Fruit fly (Drosophila melanogaster) whole organism, embryonic: ENCODE data around the gene CG31675.

Experiments used
- BEAF-32 ChIP-seq: fragments of 200-800 bp; sonication (Bioruptor generic); optimal IDR thresholded peaks from 3 replicates; lab custom pipeline; 2017; ENCODE audit warnings: missing biosample characterization, missing genetic modification characterization, mild to moderate bottlenecking, moderate library complexity, missing genetic modification reagents
- Blimp-1 ChIP-seq: fragments of 200-800 bp; sonication (Bioruptor generic); optimal IDR thresholded peaks from 3 replicates; lab custom pipeline; 2018; ENCODE audit warnings: missing biosample characterization, missing genetic modification characterization, mild to moderate bottlenecking, moderate library complexity, missing genetic modification reagents
- CG10147 ChIP-seq: fragments of 200-800 bp; sonication (Bioruptor generic); optimal IDR thresholded peaks from 2 replicates; lab custom pipeline; 2019; ENCODE audit warnings: missing biosample characterization, mild to moderate bottlenecking, missing genetic modification characterization, moderate library complexity
- CG11085 ChIP-seq: fragments of 200-800 bp; sonication (Bioruptor generic); IDR thresholded peaks from 2 replicates; pipeline ENCODE4 v1.3.6; 2022; ENCODE audit warnings: missing biosample characterization, missing genetic modification characterization
- CG11247 ChIP-seq: fragments of 200-800 bp; sonication (Bioruptor generic); IDR thresholded peaks from 2 replicates; pipeline ENCODE4 v1.3.6; 2022; ENCODE audit warnings: missing biosample characterization, missing genetic modification characterization
- CG12769 ChIP-seq: fragments of 200-800 bp; sonication (Bioruptor generic); optimal IDR thresholded peaks from 2 replicates; lab custom pipeline; 2019; ENCODE audit warnings: missing biosample characterization, mild to moderate bottlenecking, missing genetic modification characterization, moderate library complexity
- CG13296 ChIP-seq: fragments of 200-800 bp; sonication (Bioruptor generic); optimal IDR thresholded peaks from 3 replicates; lab custom pipeline; 2018; ENCODE audit warnings: missing biosample characterization, mild to moderate bottlenecking, missing genetic modification characterization
- CG13424 ChIP-seq: fragments of 200-800 bp; sonication (Bioruptor generic); optimal IDR thresholded peaks from 2 replicates; lab custom pipeline; 2019; ENCODE audit warnings: missing biosample characterization, mild to moderate bottlenecking, missing genetic modification characterization, moderate library complexity
- CG13894 ChIP-seq: fragments of 200-800 bp; sonication (Bioruptor generic); optimal IDR thresholded peaks from 3 replicates; lab custom pipeline; 2018; ENCODE audit warnings: missing biosample characterization, mild to moderate bottlenecking, missing genetic modification characterization, moderate library complexity
- CG17359 ChIP-seq: fragments of 200-800 bp; sonication (Bioruptor generic); optimal IDR thresholded peaks from 3 replicates; lab custom pipeline; 2018; ENCODE audit warnings: missing biosample characterization, mild to moderate bottlenecking, missing genetic modification characterization, moderate library complexity
- CG17612 ChIP-seq: fragments of 200-800 bp; sonication (Bioruptor generic); IDR thresholded peaks from 2 replicates; pipeline ENCODE4 v1.3.6; 2022; ENCODE audit warnings: missing biosample characterization, missing genetic modification characterization
- CG18619 ChIP-seq: fragments of 200-800 bp; sonication (Bioruptor generic); optimal IDR thresholded peaks from 3 replicates; lab custom pipeline; 2017; ENCODE audit warnings: missing biosample characterization, mild to moderate bottlenecking, missing genetic modification characterization
- CG31224 ChIP-seq: fragments of 200-800 bp; sonication (Bioruptor generic); IDR thresholded peaks from 2 replicates; pipeline ENCODE4 v1.3.6; 2022; ENCODE audit warnings: missing biosample characterization, missing genetic modification characterization
- CG33557 ChIP-seq: fragments of 200-800 bp; sonication (Bioruptor generic); optimal IDR thresholded peaks from 2 replicates; lab custom pipeline; 2019; ENCODE audit warnings: missing biosample characterization, mild to moderate bottlenecking, missing genetic modification characterization, moderate library complexity
- CG34224 ChIP-seq: fragments of 200-800 bp; sonication (Bioruptor generic); IDR thresholded peaks from 3 replicates; pipeline ENCODE4 v1.3.6; 2022; ENCODE audit warnings: missing biosample characterization, missing genetic modification characterization; ENCODE audit not compliant: partially characterized antibody
- CG34376 ChIP-seq: fragments of 200-800 bp; sonication (Bioruptor generic); optimal IDR thresholded peaks from 2 replicates; lab custom pipeline; 2018; ENCODE audit warnings: missing biosample characterization, mild to moderate bottlenecking, missing genetic modification characterization
- CG4730 ChIP-seq: fragments of 200-800 bp; sonication (Bioruptor generic); IDR thresholded peaks from 2 replicates; pipeline ENCODE4 v1.3.6; 2022; ENCODE audit warnings: missing biosample characterization, missing genetic modification characterization
- CG5245 ChIP-seq: fragments of 200-800 bp; sonication (Bioruptor generic); optimal IDR thresholded peaks from 3 replicates; lab custom pipeline; 2016; ENCODE audit warnings: missing biosample characterization, missing genetic modification characterization
- CG5953 ChIP-seq: fragments of 200-800 bp; sonication (Bioruptor generic); IDR thresholded peaks from 2 replicates; pipeline ENCODE4 v1.3.6; 2022; ENCODE audit warnings: missing biosample characterization, missing genetic modification characterization
- CG7963 ChIP-seq: fragments of 200-800 bp; sonication (Bioruptor generic); IDR thresholded peaks from 3 replicates; pipeline ENCODE4 v1.3.6; 2022; ENCODE audit warnings: missing biosample characterization, missing genetic modification characterization; ENCODE audit not compliant: partially characterized antibody
- CG8359 ChIP-seq: fragments of 200-800 bp; sonication (Bioruptor generic); optimal IDR thresholded peaks from 2 replicates; lab custom pipeline; 2017; ENCODE audit warnings: missing biosample characterization, mild to moderate bottlenecking, missing genetic modification characterization, borderline replicate concordance
- D ChIP-seq, 2 experiments: fragments of 200-800 bp in 1 of 2; fragments of >200 bp in 1 of 2; sonication (Bioruptor generic) in 1 of 2; optimal IDR thresholded peaks; 2 replicates in 1 of 2; 3 replicates in 1 of 2; lab custom pipeline; 2017; ENCODE audit warnings: mild to moderate bottlenecking in 1 of 2, missing biosample characterization in 1 of 2, missing genetic modification characterization in 1 of 2, missing genetic modification reagents in 1 of 2
- D19B ChIP-seq: fragments of 200-800 bp; sonication (Bioruptor generic); optimal IDR thresholded peaks from 2 replicates; lab custom pipeline; 2017; ENCODE audit warnings: missing biosample characterization, mild to moderate bottlenecking, missing genetic modification characterization
- Ets65A ChIP-seq: fragments of 200-800 bp; sonication (Bioruptor generic); peaks from one replicate; lab custom pipeline; 2016; ENCODE audit warnings: missing biosample characterization, missing genetic modification characterization
- Gug ChIP-seq: fragments of 200-800 bp; sonication (Bioruptor generic); IDR thresholded peaks from 4 replicates; pipeline ENCODE4 v1.3.6; 2022; ENCODE audit warnings: missing biosample characterization, missing genetic modification characterization
- HHEX ChIP-seq: fragments of 200-800 bp; sonication (Bioruptor generic); optimal IDR thresholded peaks from 3 replicates; lab custom pipeline; 2017; ENCODE audit warnings: missing biosample characterization, mild to moderate bottlenecking, missing genetic modification characterization, missing genetic modification reagents
- Med ChIP-seq: fragments of 200-800 bp; sonication (Bioruptor generic); peaks from one replicate; lab custom pipeline; 2016; ENCODE audit warnings: missing biosample characterization, missing genetic modification characterization, mild to moderate bottlenecking, inconsistent platforms, moderate library complexity
- Sin3A ChIP-seq: fragments of >200 bp; optimal IDR thresholded peaks from 2 replicates; lab custom pipeline; 2018
- Sry-δ ChIP-seq: fragments of 200-800 bp; sonication (Bioruptor generic); optimal IDR thresholded peaks from 2 replicates; lab custom pipeline; 2016; ENCODE audit warnings: missing biosample characterization, missing genetic modification characterization
- TFAM ChIP-seq: fragments of 200-800 bp; sonication (Bioruptor generic); optimal IDR thresholded peaks from 2 replicates; lab custom pipeline; 2017; ENCODE audit warnings: missing biosample characterization, missing genetic modification characterization, inconsistent platforms
- Tbp ChIP-seq: fragments of >200 bp; optimal IDR thresholded peaks from 2 replicates; lab custom pipeline; 2018; ENCODE audit warnings: missing biosample characterization, missing genetic modification characterization
- Trl ChIP-seq, 3 experiments: fragments of >200 bp in 2 of 3; fragments of 200-800 bp in 1 of 3; sonication (Bioruptor generic) in 1 of 3; optimal IDR thresholded peaks; 2 replicates in 1 of 3; 3 replicates in 2 of 3; lab custom pipeline; 2016 to 2017; ENCODE audit warnings: missing biosample characterization in 1 of 3, missing genetic modification characterization in 1 of 3
- abd-A ChIP-seq: fragments of 200-800 bp; sonication (Bioruptor generic); optimal IDR thresholded peaks from 3 replicates; lab custom pipeline; 2019; ENCODE audit warnings: missing biosample characterization, mild to moderate bottlenecking, missing genetic modification characterization, moderate library complexity
- dati ChIP-seq: fragments of 200-800 bp; sonication (Bioruptor generic); IDR thresholded peaks from 2 replicates; pipeline ENCODE4 v1.3.6; 2022; ENCODE audit warnings: missing biosample characterization, missing genetic modification characterization
- disco-r ChIP-seq: fragments of 200-800 bp; sonication (Bioruptor generic); optimal IDR thresholded peaks from 2 replicates; lab custom pipeline; 2016; ENCODE audit warnings: missing biosample characterization, missing genetic modification characterization
- ftz-f1 ChIP-seq: fragments of 200-800 bp; sonication (Bioruptor generic); optimal IDR thresholded peaks from 2 replicates; lab custom pipeline; 2016; ENCODE audit warnings: missing biosample characterization, missing genetic modification characterization
- ind ChIP-seq: fragments of 200-800 bp; sonication (Bioruptor generic); optimal IDR thresholded peaks from 3 replicates; lab custom pipeline; 2016; ENCODE audit warnings: missing biosample characterization, missing genetic modification characterization
- jing ChIP-seq: fragments of 200-800 bp; sonication (Bioruptor generic); optimal IDR thresholded peaks from 2 replicates; lab custom pipeline; 2018; ENCODE audit warnings: missing biosample characterization, mild to moderate bottlenecking, missing genetic modification characterization
- nerfin-2 ChIP-seq: fragments of 200-800 bp; sonication (Bioruptor generic); IDR thresholded peaks from 2 replicates; pipeline ENCODE4 v1.3.6; 2022; ENCODE audit warnings: missing biosample characterization, missing genetic modification characterization; ENCODE audit not compliant: partially characterized antibody
- phol ChIP-seq: fragments of 200-800 bp; sonication (Bioruptor generic); optimal IDR thresholded peaks from 3 replicates; lab custom pipeline; 2018; ENCODE audit warnings: missing biosample characterization, mild to moderate bottlenecking, missing genetic modification characterization, moderate library complexity
- schlank ChIP-seq: fragments of 200-800 bp; sonication (Bioruptor generic); optimal IDR thresholded peaks from 2 replicates; lab custom pipeline; 2018; ENCODE audit warnings: missing biosample characterization, mild to moderate bottlenecking, missing genetic modification characterization
- sd ChIP-seq: fragments of 200-800 bp; sonication (Bioruptor generic); optimal IDR thresholded peaks from 3 replicates; lab custom pipeline; 2018; ENCODE audit warnings: missing biosample characterization, mild to moderate bottlenecking, missing genetic modification characterization, moderate library complexity
- seq ChIP-seq: fragments of 200-800 bp; sonication (Bioruptor generic); IDR thresholded peaks from 2 replicates; pipeline ENCODE4 v1.3.6; 2022; ENCODE audit warnings: missing biosample characterization, missing genetic modification characterization
- stc ChIP-seq: fragments of 200-800 bp; sonication (Bioruptor generic); IDR thresholded peaks from 2 replicates; pipeline ENCODE4 v1.3.6; 2022; ENCODE audit warnings: missing biosample characterization, missing genetic modification characterization
- z ChIP-seq: fragments of 200-800 bp; sonication (Bioruptor generic); IDR thresholded peaks from 3 replicates; pipeline ENCODE4 v1.3.6; 2022; ENCODE audit warnings: missing biosample characterization, missing genetic modification characterization

The CG31675 gene

DNA sequence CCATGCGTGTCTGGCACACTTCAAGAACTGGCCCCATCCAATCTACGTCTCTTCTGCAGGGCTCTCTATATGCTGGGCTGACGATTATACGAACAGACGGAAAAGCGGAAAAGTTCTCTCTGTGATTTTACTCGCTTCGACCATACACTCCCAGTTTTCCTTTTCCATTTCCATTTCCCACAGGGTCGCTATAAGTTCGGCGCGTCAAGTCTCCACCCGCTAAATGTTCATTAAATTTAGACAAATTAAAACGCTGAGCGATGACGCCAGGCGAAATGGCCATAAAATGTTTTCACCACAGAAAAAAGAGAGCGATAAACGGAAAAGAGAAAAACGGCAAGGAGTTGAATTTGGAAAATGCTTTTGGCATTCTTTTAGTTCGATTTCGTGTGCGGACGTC is at the start of gene CG31675:
Gene CG31675, plus strand, starts transcription at position 375 of the 400 bp plus-strand sequence.
- no peak for TF ChIP-seq nerfin-2
- 0 out of 2 replicates have a peak, but pooled peaks have one; percentile 6 for TF ChIP-seq CG31224 (GFP tag; lab: Robert Waterston, UW)
- no peak for TF ChIP-seq schlank
- 0 out of 3 replicates have a peak, but pooled peaks have one; percentile 42 for TF ChIP-seq z (GFP tag; lab: Robert Waterston, UW)
- TF ChIP-seq Trl (optimal IDR thresholded peaks at IDR 0.05; lab: Kevin White, UChicago): peak; percentile 8 to 41
- TF ChIP-seq Trl (GFP tag; optimal IDR thresholded peaks at IDR 0.05; lab: Kevin White, UChicago): no peak
- TF ChIP-seq Ets65A (GFP tag; lab: Kevin White, UChicago): peak; percentile 73
- TF ChIP-seq BEAF-32 (GFP tag; lab: Kevin White, UChicago): no peak
- TF ChIP-seq CG7963 (GFP tag; lab: Robert Waterston, UW): 0 out of 3 replicates have a peak, but pooled peaks have one; percentile 20
- peak; percentile 72 for TF ChIP-seq abd-A
- TF ChIP-seq CG34376 (GFP tag; lab: Kevin White, UChicago): no peak
- peak; percentile 16 for TF ChIP-seq CG10147 (GFP tag; lab: Kevin White, UChicago)
- TF ChIP-seq sd: peak; percentile 57
- 0 out of 3 replicates have a peak, but pooled peaks have one; percentile 11 for TF ChIP-seq CG34224 (GFP tag; lab: Robert Waterston, UW)
- TF ChIP-seq CG12769: peak; percentile 88
- TF ChIP-seq Med (GFP tag; lab: Kevin White, UChicago): peak; percentile 39
- TF ChIP-seq CG13894 (tag; lab: Kevin White, UChicago): peak; percentile 38
- TF ChIP-seq CG13424 (tag; lab: Kevin White, UChicago): no peak
- TF ChIP-seq CG4730 (GFP tag; lab: Robert Waterston, UW): no peak

DNA sequence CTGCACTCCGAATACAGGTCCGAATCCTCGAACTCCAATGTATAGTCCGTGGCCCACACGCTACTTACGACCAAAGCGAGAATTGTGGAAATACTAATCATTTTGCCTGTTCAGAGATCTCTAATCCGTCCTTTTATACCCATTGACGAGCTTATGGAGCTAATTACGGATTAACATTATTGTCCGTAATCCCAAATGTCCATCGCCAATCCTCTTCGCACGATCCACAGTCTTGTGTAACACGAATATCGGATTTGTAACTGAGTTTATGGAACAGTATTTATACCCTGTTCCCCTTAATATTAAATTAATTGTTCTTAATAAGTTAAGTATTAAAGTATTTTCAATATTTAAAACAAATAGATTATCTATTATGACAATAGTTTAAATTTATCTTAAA is 49.1 kb upstream of the CG31675 start, which contains the start of gene CheB38a:
Gene CheB38a, minus strand, starts transcription at position 101 of the 400 bp plus-strand sequence.
- TF ChIP-seq disco-r (GFP tag; lab: Kevin White, UChicago): no peak
- TF ChIP-seq Gug: no peak
- no peak for TF ChIP-seq CG33557 (GFP tag; lab: Kevin White, UChicago)
- no peak for TF ChIP-seq ftz-f1 (GFP tag; lab: Kevin White, UChicago)
- TF ChIP-seq CG11085: no peak
- no peak for TF ChIP-seq CG5953 (GFP tag; lab: Robert Waterston, UW)
- TF ChIP-seq Sin3A: no peak
- no peak for TF ChIP-seq D19B (GFP tag; lab: Kevin White, UChicago)
- TF ChIP-seq TFAM (GFP tag; lab: Kevin White, UChicago): no peak

DNA sequence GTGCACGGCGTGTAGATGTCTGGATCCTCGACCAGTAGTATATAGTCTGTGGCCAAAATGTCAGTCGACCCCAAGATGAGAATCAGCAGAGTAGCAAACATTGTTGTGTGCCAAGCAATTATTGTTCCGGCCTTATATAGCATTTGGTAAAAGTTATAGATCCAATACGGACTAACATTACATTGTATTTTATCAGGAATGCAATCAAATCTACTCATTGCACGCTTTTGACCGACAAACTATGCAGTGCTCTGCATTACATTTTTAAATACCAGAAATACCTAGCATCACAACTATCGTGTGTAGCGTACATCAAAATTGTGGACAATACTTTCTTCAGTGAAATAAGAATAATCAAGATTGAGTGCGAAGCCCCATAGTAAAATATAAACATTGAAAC is 46.8 kb upstream of the CG31675 start, which contains the start of gene CheB38c:
Gene CheB38c, minus strand, starts transcription at position 101 of the 400 bp plus-strand sequence.
- TF ChIP-seq jing: no peak
- no peak for TF ChIP-seq Tbp (GFP tag; lab: Kevin White, UChicago)
- no peak for TF ChIP-seq phol (tag; lab: Kevin White, UChicago)
- no peak for TF ChIP-seq seq (GFP tag; lab: Robert Waterston, UW)
- TF ChIP-seq ind (GFP tag; lab: Kevin White, UChicago): no peak
- no peak for TF ChIP-seq CG17612 (GFP tag; lab: Robert Waterston, UW)
- TF ChIP-seq D (optimal IDR thresholded peaks at IDR 0.05; lab: Kevin White, UChicago): no peak
- TF ChIP-seq D (GFP tag; optimal IDR thresholded peaks at IDR 0.05; lab: Kevin White, UChicago): no peak
- TF ChIP-seq stc (GFP tag; lab: Robert Waterston, UW): no peak
- no peak for TF ChIP-seq Blimp-1
- TF ChIP-seq CG5245 (GFP tag; lab: Kevin White, UChicago): no peak
- TF ChIP-seq HHEX (GFP tag; lab: Kevin White, UChicago): no peak
- TF ChIP-seq dati: no peak
- no peak for TF ChIP-seq Sry-δ (GFP tag; lab: Kevin White, UChicago)
- no peak for TF ChIP-seq CG18619
- TF ChIP-seq CG17359 (tag; lab: Kevin White, UChicago): no peak
- no peak for TF ChIP-seq CG11247 (GFP tag; lab: Robert Waterston, UW)
- TF ChIP-seq CG13296 (GFP tag; lab: Kevin White, UChicago): no peak
- no peak for TF ChIP-seq CG8359 (GFP tag; lab: Kevin White, UChicago)
